Fruit fly (Drosophila melanogaster): ENCODE measurements around the gene CG14073.

CG14073 gene

DNA sequence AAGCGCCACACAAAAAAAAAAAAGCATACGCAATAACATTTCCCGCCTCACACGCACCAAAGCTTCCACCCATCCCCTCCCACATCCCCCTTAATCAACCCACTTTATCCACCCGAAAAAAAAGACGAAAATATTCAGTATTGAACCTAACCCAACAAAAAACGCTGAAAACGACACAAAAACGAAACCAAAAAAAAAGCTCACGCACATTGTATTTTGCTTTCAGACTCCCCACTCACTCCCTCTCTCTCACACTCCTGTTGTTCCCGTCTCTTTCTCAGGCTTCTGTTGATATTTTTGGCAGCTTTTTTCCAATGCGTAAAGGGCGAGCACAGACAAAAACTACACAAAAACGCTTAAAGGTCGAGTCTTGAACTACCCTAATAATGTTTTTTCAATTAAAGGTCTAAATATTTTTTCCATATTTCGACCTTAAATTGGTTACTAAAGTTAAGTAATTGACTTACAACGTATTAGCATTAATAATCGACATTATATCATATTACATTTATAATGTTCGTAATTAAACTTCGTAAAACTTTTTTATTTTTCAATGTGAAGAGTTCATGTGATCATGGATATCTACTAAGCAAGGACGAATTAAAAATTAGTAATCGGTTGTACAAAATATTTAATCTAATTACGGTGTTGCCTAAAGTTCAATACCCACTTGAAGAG, 33.9 kb downstream of the CG14073 start (continued):
- TF ChIP-seq grau (tag; optimal IDR thresholded peaks at IDR 0.05), result peak; percentile 79
- TF ChIP-seq CG9437 (GFP tag; optimal IDR thresholded peaks at IDR 0.05), result peak; percentile 72
- no peak for TF ChIP-seq dati (GFP tag; IDR thresholded peaks at IDR 0.05)
- no peak for TF ChIP-seq Doc3 (GFP tag; IDR thresholded peaks at IDR 0.05; ENCODE audit: partially characterized antibody)
- TF ChIP-seq ci (GFP tag; IDR thresholded peaks at IDR 0.05), result no peak
- TF ChIP-seq sima (GFP tag; optimal IDR thresholded peaks at IDR 0.05), result no peak
- no peak for TF ChIP-seq HLH4C (GFP tag; IDR thresholded peaks at IDR 0.05; ENCODE audit: partially characterized antibody)
- TF ChIP-seq Bteb2 (GFP tag; optimal IDR thresholded peaks at IDR 0.05), result no peak
- TF ChIP-seq onecut (GFP tag; IDR thresholded peaks at IDR 0.05), result no peak
- TF ChIP-seq Oaz (GFP tag; IDR thresholded peaks at IDR 0.05), result no peak
- TF ChIP-seq nmo (GFP tag; optimal IDR thresholded peaks at IDR 0.05), result peak; percentile 68
- TF ChIP-seq abd-A (tag; optimal IDR thresholded peaks at IDR 0.05), result peak; percentile 95
- no peak for TF ChIP-seq unc-4 (GFP tag; IDR thresholded peaks at IDR 0.05; ENCODE audit: partially characterized antibody)
- TF ChIP-seq CG3995 (GFP tag; optimal IDR thresholded peaks at IDR 0.05), result no peak
- no peak; the same call in 1 of the 2 replicates for TF ChIP-seq Atf6 (GFP tag; IDR thresholded peaks at IDR 0.05)
- TF ChIP-seq ara (GFP tag; IDR thresholded peaks at IDR 0.05), result no peak
- TF ChIP-seq Side (GFP tag; optimal IDR thresholded peaks at IDR 0.05), result no peak
- TF ChIP-seq CG15601 (tag; optimal IDR thresholded peaks at IDR 0.05), result no peak
- no peak for TF ChIP-seq sens-2 (GFP tag; IDR thresholded peaks at IDR 0.05)
- peak; percentile 91 for TF ChIP-seq ftz-f1 (GFP tag; optimal IDR thresholded peaks at IDR 0.05)
- TF ChIP-seq Xbp1 (GFP tag; optimal IDR thresholded peaks at IDR 0.05), result peak; percentile 69
- TF ChIP-seq slp2 (GFP tag; optimal IDR thresholded peaks at IDR 0.05), result peak; percentile 38
- TF ChIP-seq CG6854 (GFP tag; optimal IDR thresholded peaks at IDR 0.05), result peak; percentile 73
- TF ChIP-seq org-1 (GFP tag; optimal IDR thresholded peaks at IDR 0.05), result peak; percentile 62
- TF ChIP-seq salm (tag; optimal IDR thresholded peaks at IDR 0.05), result peak; percentile 19
- peak; percentile 27; the same call in 1 of the 2 replicates for TF ChIP-seq CG16779 (GFP tag; IDR thresholded peaks at IDR 0.05)
- TF ChIP-seq Dek (tag; optimal IDR thresholded peaks at IDR 0.05), result peak; percentile 64
- no peak for TF ChIP-seq MESR4 (GFP tag; optimal IDR thresholded peaks at IDR 0.05)
- TF ChIP-seq z (GFP tag; IDR thresholded peaks at IDR 0.05), result no peak
- 0 out of 2 replicates have a peak, but pooled peaks have one; percentile 19 for TF ChIP-seq klu (GFP tag; IDR thresholded peaks at IDR 0.05)
- no peak for TF ChIP-seq CG8089 (GFP tag; optimal IDR thresholded peaks at IDR 0.05)
- peak; percentile 67 for TF ChIP-seq unpg (GFP tag; optimal IDR thresholded peaks at IDR 0.05)
- no peak for TF ChIP-seq CG7928 (GFP tag; optimal IDR thresholded peaks at IDR 0.05)
- TF ChIP-seq MBD-R2 (GFP tag; IDR thresholded peaks at IDR 0.05), result peak; percentile 21; the same call in 1 of the 2 replicates
- no peak for TF ChIP-seq ttk (GFP tag; IDR thresholded peaks at IDR 0.05)
- TF ChIP-seq Kr (GFP tag; optimal IDR thresholded peaks at IDR 0.05), result no peak
- no peak for TF ChIP-seq CG9876 (GFP tag; optimal IDR thresholded peaks at IDR 0.05)
- no peak for TF ChIP-seq MTF-1 (GFP tag; optimal IDR thresholded peaks at IDR 0.05; ENCODE audit: borderline replicate concordance)
- TF ChIP-seq Bdp1 (GFP tag; optimal IDR thresholded peaks at IDR 0.05), result no peak

DNA sequence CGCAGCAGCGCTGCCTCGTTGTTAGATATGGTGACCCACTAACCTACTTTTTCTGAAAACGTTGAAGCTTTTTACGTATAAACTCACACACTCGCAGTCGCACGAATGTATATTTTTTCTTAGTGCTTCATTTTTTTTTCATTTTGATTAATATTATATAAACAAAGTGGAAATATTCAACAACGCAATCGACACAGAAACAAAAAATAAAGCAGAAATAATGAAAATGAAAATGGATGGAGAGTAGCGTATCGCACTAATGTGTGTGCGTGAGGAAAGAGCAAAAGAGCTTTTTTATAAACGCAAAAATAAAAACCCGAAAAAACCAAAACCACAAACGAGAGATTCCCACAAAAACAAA, 34.4 kb downstream of the CG14073 start:
- peak; percentile 42 for TF ChIP-seq Rfx (GFP tag; IDR thresholded peaks at IDR 0.05)
- peak; percentile 12; the same call in 1 of the 2 replicates for TF ChIP-seq CG13287 (GFP tag; IDR thresholded peaks at IDR 0.05; ENCODE audit: partially characterized antibody)
- peak; percentile 28 for TF ChIP-seq Oli (tag; optimal IDR thresholded peaks at IDR 0.05)
- peak; percentile 2 for TF ChIP-seq CoRest (tag; optimal IDR thresholded peaks at IDR 0.05)
- TF ChIP-seq tgo (GFP tag; IDR thresholded peaks at IDR 0.05), result no peak; the same call in 2 of the 3 replicates
- TF ChIP-seq ase (GFP tag; IDR thresholded peaks at IDR 0.05), result peak; percentile 30; the same call in 1 of the 3 replicates
- no peak for TF ChIP-seq chn (GFP tag; optimal IDR thresholded peaks at IDR 0.05)
- peak; percentile 40 for TF ChIP-seq CG12391 (tag; optimal IDR thresholded peaks at IDR 0.05)
- peak; percentile 7 for TF ChIP-seq HHEX (GFP tag; optimal IDR thresholded peaks at IDR 0.05)
- no peak for TF ChIP-seq CG6683 (GFP tag; optimal IDR thresholded peaks at IDR 0.05)
- TF ChIP-seq scrt (GFP tag; optimal IDR thresholded peaks at IDR 0.05), result peak; percentile 23
- peak; percentile 8 for TF ChIP-seq Nf-YC (tag; optimal IDR thresholded peaks at IDR 0.05)
- TF ChIP-seq Hr51 (GFP tag; optimal IDR thresholded peaks at IDR 0.05), result peak; percentile 9 to 67

All from whole organism, embryonic.